Fruit fly (Drosophila melanogaster): Measurements from ENCODE around the gene CG7099.

The CG7099 gene

dm6 chr2L:13370762-13371161, 16.6 kb upstream of the CG7099 start, which contains the start of gene ND-B22 (continued):
- TF ChIP-seq Bgb (GFP tag; IDR thresholded peaks at IDR 0.05; ENCODE audit: partially characterized antibody) (peak; percentile 71), CG32767 (GFP tag; IDR thresholded peaks at IDR 0.05) (no peak), Max (GFP tag; optimal IDR thresholded peaks at IDR 0.05) (peak; percentile 30), cad (GFP tag; optimal IDR thresholded peaks at IDR 0.05) (no peak), CG4328 (GFP tag; optimal IDR thresholded peaks at IDR 0.05) (no peak), pho (GFP tag; optimal IDR thresholded peaks at IDR 0.05) (no peak), CG7556 (GFP tag; optimal IDR thresholded peaks at IDR 0.05) (peak; percentile 16), pros (GFP tag; optimal IDR thresholded peaks at IDR 0.05) (no peak), CG15514 (GFP tag; optimal IDR thresholded peaks at IDR 0.05) (peak; percentile 57), CG10462 (GFP tag; optimal IDR thresholded peaks at IDR 0.05) (no peak), cg (GFP tag; optimal IDR thresholded peaks at IDR 0.05) (no peak), CG43689 (GFP tag; IDR thresholded peaks at IDR 0.05) (no peak), CG18011 (GFP tag; optimal IDR thresholded peaks at IDR 0.05) (peak; percentile 17), CG7271 (tag; optimal IDR thresholded peaks at IDR 0.05) (no peak), gt (GFP tag; IDR thresholded peaks at IDR 0.05) (no peak), Spps (tag; optimal IDR thresholded peaks at IDR 0.05) (no peak), so (GFP tag; IDR thresholded peaks at IDR 0.05) (no peak), Nf-YC (tag; optimal IDR thresholded peaks at IDR 0.05) (peak; percentile 47), Gsc (GFP tag; IDR thresholded peaks at IDR 0.05) (no peak), br (optimal IDR thresholded peaks at IDR 0.05) (no peak), CG6791 (GFP tag; IDR thresholded peaks at IDR 0.05; ENCODE audit: partially characterized antibody) (0 out of 3 replicates have a peak, but pooled peaks have one; percentile 41), CG14860 (GFP tag; IDR thresholded peaks at IDR 0.05; ENCODE audit: partially characterized antibody) (no peak), vvl (GFP tag; IDR thresholded peaks at IDR 0.05) (peak; percentile 83), CG4707 (GFP tag; optimal IDR thresholded peaks at IDR 0.05) (no peak), MTF-1 (GFP tag; optimal IDR thresholded peaks at IDR 0.05; ENCODE audit: borderline replicate concordance) (no peak), fu2 (GFP tag; optimal IDR thresholded peaks at IDR 0.05) (peak; percentile 25), ci (GFP tag; IDR thresholded peaks at IDR 0.05) (peak; percentile 66), tap (tag; optimal IDR thresholded peaks at IDR 0.05) (peak; percentile 16), CG4360 (GFP tag; IDR thresholded peaks at IDR 0.05) (peak; percentile 97), Awh (GFP tag; IDR thresholded peaks at IDR 0.05) (no peak), CG17829 (tag; optimal IDR thresholded peaks at IDR 0.05) (peak; percentile 31), CG3995 (GFP tag; optimal IDR thresholded peaks at IDR 0.05) (peak; percentile 32), Dek (tag; optimal IDR thresholded peaks at IDR 0.05) (peak; percentile 34), luna (GFP tag; optimal IDR thresholded peaks at IDR 0.05) (no peak), CTCF (GFP tag; optimal IDR thresholded peaks at IDR 0.05) (peak; percentile 8), CG1233 (GFP tag; optimal IDR thresholded peaks at IDR 0.05) (peak; percentile 39), Rfx (GFP tag; IDR thresholded peaks at IDR 0.05) (peak; percentile 70), CG1602 (GFP tag; optimal IDR thresholded peaks at IDR 0.05) (peak; percentile 24), CG5245 (GFP tag; optimal IDR thresholded peaks at IDR 0.05) (peak; percentile 25), CG10979 (tag; optimal IDR thresholded peaks at IDR 0.05) (peak; percentile 22), ab (GFP tag; optimal IDR thresholded peaks at IDR 0.05) (no peak), CG4617 (GFP tag; optimal IDR thresholded peaks at IDR 0.05; ENCODE audit: borderline replicate concordance) (peak; percentile 87), schlank (tag; optimal IDR thresholded peaks at IDR 0.05) (no peak), gro (GFP tag; optimal IDR thresholded peaks at IDR 0.05) (peak; percentile 32), CG11723 (GFP tag; optimal IDR thresholded peaks at IDR 0.05) (no peak), nom (GFP tag; optimal IDR thresholded peaks at IDR 0.05) (peak; percentile 37), CG2199 (GFP tag; IDR thresholded peaks at IDR 0.05) (no peak), row (GFP tag; IDR thresholded peaks at IDR 0.05) (peak; percentile 31; the same call in 1 of the 3 replicates), jigr1 (GFP tag; IDR thresholded peaks at IDR 0.05) (no peak), ttk (GFP tag; IDR thresholded peaks at IDR 0.05) (no peak), CG1792 (GFP tag; optimal IDR thresholded peaks at IDR 0.05) (no peak), CG30020 (tag; optimal IDR thresholded peaks at IDR 0.05) (peak; percentile 43)

Measured in whole organism, embryonic.